Worm (Caenorhabditis elegans) whole organism, mixed stage, embryonic: ENCODE measurements around the gene C53B4.2.

ENCODE experiments used
- M03D4.4 ChIP-seq: sonication (generic microtip); optimal IDR thresholded peaks from 2 replicates; lab custom pipeline; 2017; ENCODE audit warnings: mild to moderate bottlenecking, missing genetic modification characterization, missing compliant biosample characterization
- ham-2 ChIP-seq: fragments of 200-800 bp; sonication (Bioruptor generic); optimal IDR thresholded peaks from 2 replicates; lab custom pipeline; 2018; ENCODE audit warnings: mild to moderate bottlenecking, missing genetic modification characterization, missing compliant biosample characterization
- lin-13 ChIP-seq: fragments of 150-350 bp; optimal IDR thresholded peaks from 2 replicates; lab custom pipeline; 2014; ENCODE audit warnings: missing biosample characterization, missing genetic modification characterization
- nhr-28 ChIP-seq: fragments of 150-350 bp; optimal IDR thresholded peaks from 2 replicates; lab custom pipeline; 2014; ENCODE audit warnings: missing biosample characterization, missing genetic modification characterization
- nhr-76 ChIP-seq: sonication (generic microtip); optimal IDR thresholded peaks from 2 replicates; lab custom pipeline; 2017; ENCODE audit warnings: missing biosample characterization, missing genetic modification characterization
- pha-4 ChIP-seq: fragments of 150-350 bp; optimal IDR thresholded peaks from 2 replicates; lab custom pipeline; 2018; ENCODE audit warnings: missing biosample characterization, missing genetic modification reagents, missing genetic modification characterization
- sem-2 ChIP-seq: fragments of 200-800 bp; sonication (Bioruptor generic); optimal IDR thresholded peaks from 2 replicates; lab custom pipeline; 2018; ENCODE audit warnings: mild to moderate bottlenecking, missing genetic modification characterization, missing compliant biosample characterization
- unc-39 ChIP-seq: fragments of 150-350 bp; optimal IDR thresholded peaks from 2 replicates; lab custom pipeline; 2014; ENCODE audit warnings: missing biosample characterization, missing genetic modification characterization
- unc-62 ChIP-seq: fragments of 150-350 bp; optimal IDR thresholded peaks from 2 replicates; lab custom pipeline; 2014; ENCODE audit warnings: missing biosample characterization, missing genetic modification reagents, missing genetic modification characterization
- ztf-11 ChIP-seq: fragments of 150-350 bp; optimal IDR thresholded peaks from 2 replicates; lab custom pipeline; 2014; ENCODE audit warnings: missing biosample characterization, missing genetic modification characterization

- TF ChIP-seq M03D4.4 (tag; lab: Kevin White, UChicago) (no peak), unc-39 (tag; lab: Kevin White, UChicago) (no peak), nhr-28 (tag; lab: Kevin White, UChicago) (no peak), lin-13 (no peak), sem-2 (no peak), nhr-76 (tag; lab: Kevin White, UChicago) (no peak), unc-62 (GFP tag; lab: Kevin White, UChicago) (no peak), pha-4 (tag; lab: Kevin White, UChicago) (no peak), ham-2 (no peak), ztf-11 (tag; lab: Kevin White, UChicago) (no peak)
Measured at ce11 chrIV:8975331-8975625, 9.3 kb downstream of the C53B4.2 start, which contains the start of gene pdzd-8.
